Worm (Caenorhabditis elegans) whole organism, late embryonic: ENCODE data around the gene ptr-25.

ENCODE experiments used
- ama-1 ChIP-seq: fragments of 150-350 bp; optimal IDR thresholded peaks from 2 replicates; lab custom pipeline; 2014
- ceh-48 ChIP-seq: sonication (generic microtip); optimal IDR thresholded peaks from 2 replicates; lab custom pipeline; 2016; ENCODE audit warnings: missing genetic modification characterization, inconsistent platforms, missing compliant biosample characterization
- dve-1 ChIP-seq: sonication (generic microtip); optimal IDR thresholded peaks from 2 replicates; lab custom pipeline; 2017; ENCODE audit warnings: antibody characterized with exemption, mild to moderate bottlenecking, missing genetic modification characterization, missing compliant biosample characterization
- elt-2 ChIP-seq: sonication (generic microtip); optimal IDR thresholded peaks from 2 replicates; lab custom pipeline; 2016; ENCODE audit warnings: missing genetic modification reagents, missing genetic modification characterization, missing compliant biosample characterization
- hlh-13 ChIP-seq: fragments of 200-800 bp; sonication (Bioruptor generic); optimal IDR thresholded peaks from 2 replicates; lab custom pipeline; 2018; ENCODE audit warnings: mild to moderate bottlenecking, missing genetic modification characterization, missing compliant biosample characterization
- hlh-30 ChIP-seq: sonication (generic microtip); optimal IDR thresholded peaks from 2 replicates; lab custom pipeline; 2017; ENCODE audit warnings: antibody characterized with exemption, missing genetic modification characterization, missing compliant biosample characterization; ENCODE audit not compliant: insufficient read depth
- nhr-11 ChIP-seq: fragments of 150-350 bp; optimal IDR thresholded peaks from 2 replicates; lab custom pipeline; 2014; ENCODE audit warnings: missing biosample characterization, missing genetic modification characterization
- nhr-232 ChIP-seq: sonication (generic microtip); optimal IDR thresholded peaks from 2 replicates; lab custom pipeline; 2016; ENCODE audit warnings: missing genetic modification characterization, missing compliant biosample characterization
- pha-2 ChIP-seq: sonication (generic microtip); optimal IDR thresholded peaks from 2 replicates; lab custom pipeline; 2017; ENCODE audit warnings: mild to moderate bottlenecking, missing genetic modification characterization, missing compliant biosample characterization
- pha-4 ChIP-seq: fragments of 150-350 bp; optimal IDR thresholded peaks from 2 replicates; lab custom pipeline; 2018; ENCODE audit warnings: missing biosample characterization, missing genetic modification reagents, missing genetic modification characterization
- pqm-1 ChIP-seq: sonication (generic microtip); optimal IDR thresholded peaks from 2 replicates; lab custom pipeline; 2016; ENCODE audit warnings: missing genetic modification characterization, missing compliant biosample characterization
- syd-9 ChIP-seq: sonication (generic microtip); optimal IDR thresholded peaks from 2 replicates; lab custom pipeline; 2016; ENCODE audit warnings: mild to moderate bottlenecking, missing genetic modification characterization, moderate library complexity, missing compliant biosample characterization
- tbx-7 ChIP-seq: sonication (generic microtip); optimal IDR thresholded peaks from 2 replicates; lab custom pipeline; 2016; ENCODE audit warnings: missing genotype, missing genetic modification characterization, missing compliant biosample characterization

DNA sequence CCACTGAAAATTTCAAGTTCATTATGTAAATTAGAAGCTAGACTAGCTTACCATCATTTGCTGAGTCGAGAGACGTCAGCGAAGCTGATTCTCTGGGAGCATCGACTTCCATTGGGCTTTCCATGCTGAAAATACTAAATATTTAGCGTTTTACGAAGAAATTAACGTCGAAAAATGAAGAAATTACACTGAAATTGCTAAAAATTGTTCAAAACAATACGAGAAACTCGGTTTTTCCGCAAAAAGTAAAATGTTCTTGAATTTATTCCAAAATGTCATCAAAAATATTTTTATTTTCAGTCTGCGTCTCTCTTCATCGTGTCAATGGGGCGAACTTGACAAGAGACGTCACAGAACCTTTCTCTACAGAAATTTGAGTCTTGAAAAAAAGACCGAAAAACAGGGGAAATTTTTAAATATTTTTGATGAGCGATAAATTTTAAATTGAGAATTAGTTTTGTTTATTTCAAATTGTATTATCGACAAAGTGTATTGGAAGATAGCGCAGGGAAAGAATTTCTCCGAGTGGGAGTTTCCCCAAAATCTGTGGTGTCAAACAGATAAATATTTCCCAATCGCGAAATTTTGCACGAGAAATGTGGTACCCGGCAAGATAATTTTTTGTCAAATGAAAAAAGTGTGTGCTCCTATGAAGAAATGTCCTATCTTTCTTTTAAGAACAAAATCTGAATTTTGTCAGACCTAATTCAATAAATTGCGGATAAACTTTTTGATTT is 27.3 kb upstream of the ptr-25 start, which contains the start of gene ecps-1:
- TF ChIP-seq syd-9 (tag; lab: Kevin White, UChicago) (no peak), ama-1 (lab: Kevin White, UChicago) (no peak), elt-2 (tag; lab: Kevin White, UChicago) (no peak), ceh-48 (tag; lab: Kevin White, UChicago) (peak; percentile 8), pha-2 (tag; lab: Kevin White, UChicago) (no peak), tbx-7 (tag; lab: Kevin White, UChicago) (peak; percentile 93), pha-4 (no peak), dve-1 (peak; percentile 23), nhr-232 (tag; lab: Kevin White, UChicago) (no peak), pqm-1 (tag; lab: Kevin White, UChicago) (peak; percentile 70), hlh-13 (GFP tag; lab: Kevin White, UChicago) (no peak), hlh-30 (tag; lab: Kevin White, UChicago) (no peak), nhr-11 (tag; lab: Kevin White, UChicago) (no peak)
